Worm (Caenorhabditis elegans) whole organism, early embryonic: ENCODE data around the gene K08E4.3.

Source experiments
- B0310.2 ChIP-seq: sonication (generic microtip); optimal IDR thresholded peaks from 2 replicates; lab custom pipeline; 2016; ENCODE audit warnings: mild to moderate bottlenecking, missing genetic modification characterization, missing compliant biosample characterization
- F13C5.2 ChIP-seq: sonication (generic microtip); optimal IDR thresholded peaks from 2 replicates; lab custom pipeline; 2017; ENCODE audit warnings: mild to moderate bottlenecking, missing genetic modification characterization, inconsistent platforms, missing compliant biosample characterization
- aly-1 ChIP-seq: sonication (generic microtip); optimal IDR thresholded peaks from 2 replicates; lab custom pipeline; 2016; ENCODE audit warnings: missing genetic modification characterization, missing compliant biosample characterization
- ama-1 ChIP-seq: fragments of 150-350 bp; optimal IDR thresholded peaks from 2 replicates; lab custom pipeline; 2014
- ceh-13 ChIP-seq: fragments of 200-800 bp; sonication (Bioruptor generic); optimal IDR thresholded peaks from 2 replicates; lab custom pipeline; 2018; ENCODE audit warnings: mild to moderate bottlenecking, missing genetic modification characterization, missing compliant biosample characterization
- ceh-36 ChIP-seq: sonication (generic microtip); optimal IDR thresholded peaks from 2 replicates; lab custom pipeline; 2016; ENCODE audit warnings: missing genetic modification characterization, inconsistent platforms, missing compliant biosample characterization
- ets-7 ChIP-seq: sonication (generic microtip); optimal IDR thresholded peaks from 2 replicates; lab custom pipeline; 2016; ENCODE audit warnings: missing genotype, missing genetic modification characterization, missing compliant biosample characterization
- flt-1 ChIP-seq: fragments of 200-800 bp; sonication (Bioruptor generic); IDR thresholded peaks from 2 replicates; pipeline ENCODE4 v1.3.6; 2022; ENCODE audit warnings: missing genetic modification characterization, missing compliant biosample characterization
- hmbx-1 ChIP-seq: sonication (generic microtip); optimal IDR thresholded peaks from 2 replicates; lab custom pipeline; 2016; ENCODE audit warnings: mild to moderate bottlenecking, missing genetic modification characterization, missing compliant biosample characterization
- hmg-4 ChIP-seq: fragments of 200-800 bp; sonication (Bioruptor generic); optimal IDR thresholded peaks from 2 replicates; lab custom pipeline; 2018; ENCODE audit warnings: mild to moderate bottlenecking, missing genetic modification characterization, missing compliant biosample characterization
- hnd-1 ChIP-seq: sonication (generic microtip); optimal IDR thresholded peaks from 2 replicates; lab custom pipeline; 2016; ENCODE audit warnings: missing genetic modification characterization, missing compliant biosample characterization
- pes-1 ChIP-seq: fragments of 200-800 bp; sonication (Bioruptor generic); IDR thresholded peaks from 2 replicates; pipeline ENCODE4 v1.3.6; 2022; ENCODE audit warnings: missing genetic modification reagents, missing genetic modification characterization, missing compliant biosample characterization
- scrt-1 ChIP-seq: fragments of 200-800 bp; sonication (Bioruptor generic); IDR thresholded peaks from 2 replicates; pipeline ENCODE4 v1.3.6; 2022; ENCODE audit warnings: missing genetic modification characterization, missing compliant biosample characterization
- sea-1 ChIP-seq: fragments of 200-800 bp; sonication (Bioruptor generic); conservative IDR thresholded peaks from 2 replicates; pipeline ENCODE4 v1.3.6; 2022; ENCODE audit warnings: missing genetic modification characterization, missing compliant biosample characterization
- tbx-11 ChIP-seq: fragments of 200-800 bp; sonication (Bioruptor generic); IDR thresholded peaks from 2 replicates; pipeline ENCODE4 v1.3.6; 2022; ENCODE audit warnings: missing genetic modification characterization, missing compliant biosample characterization
- tbx-37 ChIP-seq: fragments of 200-800 bp; sonication (Bioruptor generic); conservative IDR thresholded peaks from 2 replicates; pipeline ENCODE4 v1.3.6; 2022; ENCODE audit warnings: missing genetic modification reagents, missing genetic modification characterization, missing compliant biosample characterization
- tra-4 ChIP-seq: sonication (generic microtip); optimal IDR thresholded peaks from 2 replicates; lab custom pipeline; 2017; ENCODE audit warnings: missing genetic modification characterization, missing compliant biosample characterization

Gene K08E4.3

ce11 chrIV:12057508-12057907 is at the start of gene K08E4.3:
TSS of gene K08E4.3 (plus strand) at chrIV:12057742.
- TF ChIP-seq tbx-37 (no peak), pes-1 (GFP tag; lab: Robert Waterston, UW) (no peak), F13C5.2 (tag; lab: Kevin White, UChicago) (no peak), ama-1 (lab: Kevin White, UChicago) (no peak), aly-1 (no peak), tbx-11 (GFP tag; lab: Robert Waterston, UW) (no peak), tra-4 (tag; lab: Kevin White, UChicago) (no peak), ceh-36 (no peak), hmbx-1 (tag; lab: Kevin White, UChicago) (no peak), ceh-13 (GFP tag; lab: Kevin White, UChicago) (no peak), B0310.2 (tag; lab: Kevin White, UChicago) (no peak), ets-7 (no peak), hmg-4 (no peak), scrt-1 (GFP tag; lab: Robert Waterston, UW) (no peak), hnd-1 (tag; lab: Kevin White, UChicago) (no peak), sea-1 (GFP tag; lab: Robert Waterston, UW) (no peak), flt-1 (GFP tag; lab: Robert Waterston, UW) (no peak)

DNA sequence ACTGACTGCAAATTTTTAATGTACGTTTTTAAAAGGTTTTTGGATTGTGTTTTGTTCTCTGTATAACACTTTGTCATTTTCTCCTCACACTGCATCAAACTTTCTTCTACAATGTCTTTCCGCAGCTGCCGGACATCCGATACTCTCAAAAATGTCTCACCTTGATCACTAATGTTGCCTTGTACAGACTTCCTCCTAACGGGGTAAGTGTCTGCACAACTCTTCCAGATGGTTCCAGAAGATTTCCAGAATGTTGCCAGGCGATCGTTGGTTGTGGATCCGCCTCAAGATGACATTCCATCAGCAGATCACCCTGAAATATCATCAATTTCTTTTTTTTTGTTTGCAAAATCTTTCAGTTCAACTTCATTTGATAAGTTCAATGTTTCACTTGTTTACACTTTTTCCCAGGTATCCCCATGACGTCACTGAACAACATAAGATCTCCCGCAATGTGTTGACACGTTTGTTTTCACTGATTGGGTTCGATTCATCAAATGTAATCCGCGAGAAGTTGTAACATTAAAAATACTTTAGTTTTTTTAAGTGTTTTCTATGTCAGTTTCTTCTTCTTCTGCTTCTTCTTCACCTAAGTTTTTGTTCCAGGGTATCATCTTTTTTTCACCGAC is 48.4 kb upstream of the K08E4.3 start:
- TF ChIP-seq hmbx-1 (tag; lab: Kevin White, UChicago) (no peak), ama-1 (lab: Kevin White, UChicago) (no peak), aly-1 (no peak)

ce11 chrIV:12010377-12010776 is 47.2 kb upstream of the K08E4.3 start:
- TF ChIP-seq scrt-1 (GFP tag; lab: Robert Waterston, UW): 0 out of 2 replicates have a peak, but pooled peaks have one; percentile 6
- TF ChIP-seq hnd-1 (tag; lab: Kevin White, UChicago): no peak

ce11 chrIV:12010859-12011258 is 46.7 kb upstream of the K08E4.3 start, which contains the start of the genes ZK617.26 and unc-22:
TSS of gene ZK617.26 (minus strand) at chrIV:12010959.
TSS of gene unc-22 (minus strand) at chrIV:12011007.
- no peak for TF ChIP-seq ceh-13 (GFP tag; lab: Kevin White, UChicago)
- TF ChIP-seq hmg-4: no peak
- no peak for TF ChIP-seq tbx-11 (GFP tag; lab: Robert Waterston, UW)
- no peak for TF ChIP-seq tra-4 (tag; lab: Kevin White, UChicago)
- TF ChIP-seq flt-1 (GFP tag; lab: Robert Waterston, UW): no peak
- TF ChIP-seq ama-1 (lab: Kevin White, UChicago): no peak
- no peak for TF ChIP-seq tbx-37
- TF ChIP-seq F13C5.2 (tag; lab: Kevin White, UChicago): no peak
- no peak for TF ChIP-seq pes-1 (GFP tag; lab: Robert Waterston, UW)
- no peak for TF ChIP-seq hmbx-1 (tag; lab: Kevin White, UChicago)
- no peak for TF ChIP-seq B0310.2 (tag; lab: Kevin White, UChicago)
- TF ChIP-seq aly-1: no peak
- no peak for TF ChIP-seq ets-7
- TF ChIP-seq sea-1 (GFP tag; lab: Robert Waterston, UW): no peak
- no peak for TF ChIP-seq scrt-1 (GFP tag; lab: Robert Waterston, UW)
- TF ChIP-seq ceh-36: no peak

DNA sequence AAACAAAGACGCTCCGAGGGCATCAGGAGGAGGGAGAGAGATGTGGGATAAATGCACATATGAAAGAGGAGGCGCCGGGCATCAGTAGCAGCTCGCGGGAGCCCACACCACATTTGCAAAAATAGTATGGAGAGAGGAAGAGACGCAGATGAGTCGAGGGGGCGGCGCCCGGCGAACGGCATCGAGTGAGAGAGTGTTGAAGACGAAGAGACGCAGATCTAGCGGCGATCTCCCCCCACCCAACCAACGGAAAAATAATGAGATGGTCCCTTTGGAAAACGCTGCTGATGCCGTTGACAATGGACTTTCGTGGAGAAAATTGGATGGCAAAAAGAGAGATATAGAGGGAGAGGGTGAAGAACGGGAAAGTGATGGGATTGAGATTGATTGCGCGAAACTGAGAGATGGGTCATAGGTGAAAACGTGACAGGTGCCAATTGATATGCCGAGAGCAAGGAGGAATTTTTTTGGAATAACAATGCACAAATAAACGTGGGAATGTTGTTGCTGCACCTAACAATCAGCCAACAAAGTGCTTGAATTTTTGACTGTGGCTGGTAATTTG is 45.0 kb upstream of the K08E4.3 start:
- TF ChIP-seq hmg-4 (no peak), sea-1 (GFP tag; lab: Robert Waterston, UW) (no peak), tbx-11 (GFP tag; lab: Robert Waterston, UW) (no peak), ceh-36 (no peak), ets-7 (no peak), hmbx-1 (tag; lab: Kevin White, UChicago) (no peak), F13C5.2 (tag; lab: Kevin White, UChicago) (no peak), ama-1 (lab: Kevin White, UChicago) (no peak), tra-4 (tag; lab: Kevin White, UChicago) (no peak), pes-1 (GFP tag; lab: Robert Waterston, UW) (no peak), tbx-37 (no peak)

ce11 chrIV:12013120-12013519 is 44.4 kb upstream of the K08E4.3 start, which contains the start of gene spe-17:
TSS of gene spe-17 (plus strand) at chrIV:12013420.
- TF ChIP-seq B0310.2 (tag; lab: Kevin White, UChicago) (no peak), hmbx-1 (tag; lab: Kevin White, UChicago) (no peak), F13C5.2 (tag; lab: Kevin White, UChicago) (no peak), scrt-1 (GFP tag; lab: Robert Waterston, UW) (no peak), aly-1 (no peak), hnd-1 (tag; lab: Kevin White, UChicago) (no peak), pes-1 (GFP tag; lab: Robert Waterston, UW) (no peak)

DNA sequence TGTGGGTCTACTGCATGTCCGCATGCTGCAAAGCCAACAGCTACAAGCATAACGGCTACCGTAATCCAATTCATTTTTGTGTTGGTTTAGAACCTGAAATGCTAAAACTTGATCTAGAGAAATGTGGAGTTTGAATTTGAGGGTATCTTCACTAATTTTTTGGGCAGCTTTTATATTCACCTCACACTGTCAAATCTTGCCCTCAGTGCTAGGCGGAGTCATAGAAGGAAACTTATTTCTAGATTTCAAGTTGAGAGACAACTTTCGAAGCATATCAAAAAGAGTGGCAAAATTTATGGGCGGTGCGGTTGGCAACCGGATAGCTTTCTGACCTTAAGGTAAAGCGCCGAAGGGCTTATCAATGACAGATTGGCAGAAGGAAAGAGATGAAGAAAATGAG is 42.0 kb upstream of the K08E4.3 start, which contains the start of gene lips-6:
lips-6 (minus strand) TSS at position 101 of the 400 bp plus-strand sequence.
- TF ChIP-seq hmg-4 (no peak), hnd-1 (tag; lab: Kevin White, UChicago) (no peak), tbx-11 (GFP tag; lab: Robert Waterston, UW) (no peak), ceh-36 (no peak), hmbx-1 (tag; lab: Kevin White, UChicago) (no peak), ceh-13 (GFP tag; lab: Kevin White, UChicago) (no peak), aly-1 (no peak), B0310.2 (tag; lab: Kevin White, UChicago) (no peak), F13C5.2 (tag; lab: Kevin White, UChicago) (no peak), sea-1 (GFP tag; lab: Robert Waterston, UW) (no peak), tbx-37 (no peak), ets-7 (no peak), pes-1 (GFP tag; lab: Robert Waterston, UW) (no peak), scrt-1 (GFP tag; lab: Robert Waterston, UW) (no peak), flt-1 (GFP tag; lab: Robert Waterston, UW) (no peak), ama-1 (lab: Kevin White, UChicago) (no peak)
